Fruit fly (Drosophila melanogaster) whole organism, pupa: ENCODE measurements around the gene CG10031.

Source experiments
- CG10348 ChIP-seq: fragments of 200-800 bp; sonication (Bioruptor generic); IDR thresholded peaks from 2 replicates; pipeline ENCODE4 v1.3.6; 2022; ENCODE audit warnings: missing biosample characterization, missing genetic modification characterization
- CG12605 ChIP-seq: fragments of 200-800 bp; sonication (Bioruptor generic); IDR thresholded peaks from 2 replicates; pipeline ENCODE4 v1.3.6; 2022; ENCODE audit warnings: missing biosample characterization, missing genetic modification characterization
- CG13204 ChIP-seq: fragments of 200-800 bp; sonication (Bioruptor generic); optimal IDR thresholded peaks from 2 replicates; lab custom pipeline; 2018; ENCODE audit warnings: missing biosample characterization, mild to moderate bottlenecking, missing genetic modification characterization, moderate library complexity
- CG14655 ChIP-seq: fragments of 200-800 bp; sonication (Bioruptor generic); optimal IDR thresholded peaks from 3 replicates; lab custom pipeline; 2017; ENCODE audit warnings: mild to moderate bottlenecking, missing biosample characterization, missing genetic modification reagents, missing genetic modification characterization
- CG15710 ChIP-seq: fragments of 200-800 bp; sonication (Bioruptor generic); optimal IDR thresholded peaks from 2 replicates; lab custom pipeline; 2018; ENCODE audit warnings: missing biosample characterization, mild to moderate bottlenecking, missing genetic modification characterization, moderate library complexity
- CG17806 ChIP-seq: fragments of 200-800 bp; sonication (Bioruptor generic); optimal IDR thresholded peaks from 2 replicates; lab custom pipeline; 2018; ENCODE audit warnings: missing biosample characterization, mild to moderate bottlenecking, missing genetic modification characterization, moderate library complexity
- CG32121 ChIP-seq: fragments of 200-800 bp; sonication (Bioruptor generic); IDR thresholded peaks from 2 replicates; pipeline ENCODE4 v1.3.6; 2022; ENCODE audit warnings: missing biosample characterization, missing genetic modification characterization
- CG34367 ChIP-seq: fragments of 200-800 bp; sonication (Bioruptor generic); optimal IDR thresholded peaks from 2 replicates; lab custom pipeline; 2018; ENCODE audit warnings: missing biosample characterization, mild to moderate bottlenecking, missing genetic modification characterization
- CG4496 ChIP-seq: fragments of 200-800 bp; sonication (Bioruptor generic); IDR thresholded peaks from 3 replicates; pipeline ENCODE4 v1.3.6; 2022; ENCODE audit warnings: missing biosample characterization, missing genetic modification characterization
- CG8159 ChIP-seq: fragments of 200-800 bp; sonication (Bioruptor generic); optimal IDR thresholded peaks from 3 replicates; lab custom pipeline; 2018; ENCODE audit warnings: missing biosample characterization, mild to moderate bottlenecking, missing genetic modification characterization, moderate library complexity
- CG8301 ChIP-seq: fragments of 200-800 bp; sonication (Bioruptor generic); optimal IDR thresholded peaks from 2 replicates; lab custom pipeline; 2018; ENCODE audit warnings: missing biosample characterization, mild to moderate bottlenecking, missing genetic modification characterization
- CG9948 ChIP-seq: fragments of 200-800 bp; sonication (Bioruptor generic); optimal IDR thresholded peaks from 2 replicates; lab custom pipeline; 2018; ENCODE audit warnings: missing biosample characterization, mild to moderate bottlenecking, missing genetic modification characterization, moderate library complexity
- D1 ChIP-seq: fragments of 200-800 bp; sonication (Bioruptor generic); optimal IDR thresholded peaks from 2 replicates; lab custom pipeline; 2018; ENCODE audit warnings: missing biosample characterization, mild to moderate bottlenecking, missing genetic modification characterization, moderate library complexity
- EcR ChIP-seq: fragments of 200-800 bp; sonication (Bioruptor generic); optimal IDR thresholded peaks from 3 replicates; lab custom pipeline; 2019; ENCODE audit warnings: missing biosample characterization, missing genetic modification characterization, mild to moderate bottlenecking, moderate library complexity, missing genetic modification reagents
- Ets98B ChIP-seq: fragments of 200-800 bp; sonication (Bioruptor generic); IDR thresholded peaks from 2 replicates; pipeline ENCODE4 v1.3.6; 2022; ENCODE audit warnings: missing biosample characterization, missing genetic modification characterization
- Pif1A ChIP-seq: fragments of 200-800 bp; sonication (Bioruptor generic); optimal IDR thresholded peaks from 3 replicates; lab custom pipeline; 2016; ENCODE audit warnings: missing biosample characterization, missing genetic modification characterization
- Pif1B ChIP-seq: fragments of 200-800 bp; sonication (Bioruptor generic); optimal IDR thresholded peaks from 3 replicates; lab custom pipeline; 2016; ENCODE audit warnings: missing biosample characterization, missing genetic modification characterization
- Snoo ChIP-seq: fragments of 200-800 bp; sonication (Bioruptor generic); optimal IDR thresholded peaks from 3 replicates; lab custom pipeline; 2017; ENCODE audit warnings: missing biosample characterization, mild to moderate bottlenecking, missing genetic modification characterization, inconsistent platforms
- fd96Ca ChIP-seq: fragments of 200-800 bp; sonication (Bioruptor generic); IDR thresholded peaks from 3 replicates; pipeline ENCODE4 v1.3.6; 2022; ENCODE audit warnings: missing biosample characterization, missing genetic modification characterization
- gl ChIP-seq: fragments of 200-800 bp; sonication (Bioruptor generic); optimal IDR thresholded peaks from 2 replicates; lab custom pipeline; 2018; ENCODE audit warnings: missing biosample characterization, mild to moderate bottlenecking, missing genetic modification characterization
- rn ChIP-seq: fragments of 200-800 bp; sonication (Bioruptor generic); IDR thresholded peaks from 2 replicates; pipeline ENCODE4 v1.3.6; 2022; ENCODE audit warnings: missing biosample characterization, missing genetic modification characterization

CG10031 gene

DNA sequence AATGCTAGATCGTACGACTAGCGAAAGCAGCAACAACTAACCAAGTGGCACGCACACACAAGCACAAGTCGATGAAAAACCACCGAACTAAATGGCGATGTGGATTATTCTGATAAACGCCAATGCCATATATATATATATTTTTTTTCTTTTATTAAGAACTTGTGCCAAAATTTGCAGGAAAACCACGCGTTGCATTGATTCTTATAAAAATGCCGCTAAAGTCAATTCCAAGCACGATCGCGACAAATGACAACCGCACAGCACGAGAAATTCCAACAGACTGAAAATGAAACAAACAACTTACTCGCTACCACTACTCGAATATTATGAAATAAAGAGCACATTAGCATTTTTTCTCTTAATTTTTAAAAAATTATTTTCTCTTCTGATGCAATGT is 42.2 kb downstream of the CG10031 start, which contains the start of gene for:
TSS of gene for (minus strand) at position 287 of the 400 bp plus-strand sequence.
- TF ChIP-seq CG12605 (GFP tag; lab: Robert Waterston, UW) (no peak), fd96Ca (no peak), Pif1B (no peak), CG8301 (tag; lab: Kevin White, UChicago) (no peak), Pif1A (GFP tag; lab: Kevin White, UChicago) (no peak), gl (no peak), rn (no peak), CG14655 (GFP tag; lab: Kevin White, UChicago) (no peak), CG15710 (no peak), Ets98B (GFP tag; lab: Robert Waterston, UW) (peak; percentile 6; the same call in 1 of the 2 replicates), CG8159 (tag; lab: Kevin White, UChicago) (no peak), Snoo (tag; lab: Kevin White, UChicago) (no peak), EcR (GFP tag; lab: Kevin White, UChicago) (no peak), CG4496 (GFP tag; lab: Robert Waterston, UW) (no peak), CG9948 (tag; lab: Kevin White, UChicago) (no peak), CG17806 (tag; lab: Kevin White, UChicago) (peak; percentile 2), CG34367 (tag; lab: Kevin White, UChicago) (no peak), CG32121 (GFP tag; lab: Robert Waterston, UW) (peak; percentile 15; the same call in 1 of the 2 replicates), CG13204 (GFP tag; lab: Kevin White, UChicago) (no peak)

- TF ChIP-seq CG9948 (tag; lab: Kevin White, UChicago), result peak; percentile 98
- peak; percentile 99 for TF ChIP-seq Ets98B (GFP tag; lab: Robert Waterston, UW)
- peak; percentile 98 for TF ChIP-seq CG14655 (GFP tag; lab: Kevin White, UChicago)
- peak; percentile 98 for TF ChIP-seq CG32121 (GFP tag; lab: Robert Waterston, UW)
- TF ChIP-seq CG15710, result peak; percentile 98
- peak; percentile 97 for TF ChIP-seq CG34367 (tag; lab: Kevin White, UChicago)
- TF ChIP-seq CG4496 (GFP tag; lab: Robert Waterston, UW), result peak; percentile 99
- TF ChIP-seq CG13204 (GFP tag; lab: Kevin White, UChicago), result peak; percentile 93
- peak; percentile 97 for TF ChIP-seq rn
- TF ChIP-seq CG10348, result peak; percentile 91
- TF ChIP-seq fd96Ca, result peak; percentile 99
- peak; percentile 98 for TF ChIP-seq CG12605 (GFP tag; lab: Robert Waterston, UW)
- peak; percentile 99 for TF ChIP-seq Snoo (tag; lab: Kevin White, UChicago)
- TF ChIP-seq D1 (tag; lab: Kevin White, UChicago), result peak; percentile 95
- TF ChIP-seq CG8159 (tag; lab: Kevin White, UChicago), result peak; percentile 98
- TF ChIP-seq gl, result peak; percentile 97
- TF ChIP-seq EcR (GFP tag; lab: Kevin White, UChicago), result peak; percentile 68
- peak; percentile 99 for TF ChIP-seq Pif1A (GFP tag; lab: Kevin White, UChicago)
- TF ChIP-seq Pif1B, result peak; percentile 99
- TF ChIP-seq CG17806 (tag; lab: Kevin White, UChicago), result peak; percentile 98
- TF ChIP-seq CG8301 (tag; lab: Kevin White, UChicago), result peak; percentile 99
Observed at dm6 chr2L:3655698-3656105, 43.2 kb downstream of the CG10031 start.

dm6 chr2L:3654956-3655618 is 43.8 kb downstream of the CG10031 start:
- TF ChIP-seq EcR (GFP tag; lab: Kevin White, UChicago) (no peak), CG13204 (GFP tag; lab: Kevin White, UChicago) (no peak), CG10348 (no peak), CG8301 (tag; lab: Kevin White, UChicago) (no peak), CG8159 (tag; lab: Kevin White, UChicago) (no peak), CG4496 (GFP tag; lab: Robert Waterston, UW) (no peak), gl (no peak), rn (no peak), CG32121 (GFP tag; lab: Robert Waterston, UW) (no peak), fd96Ca (no peak), CG12605 (GFP tag; lab: Robert Waterston, UW) (no peak), Ets98B (GFP tag; lab: Robert Waterston, UW) (no peak), CG34367 (tag; lab: Kevin White, UChicago) (no peak), D1 (tag; lab: Kevin White, UChicago) (no peak), CG15710 (no peak), Snoo (tag; lab: Kevin White, UChicago) (no peak), Pif1B (no peak), CG9948 (tag; lab: Kevin White, UChicago) (no peak)
- TF ChIP-seq, all 21 proteins: peak for 0
